Worm (Caenorhabditis elegans): Measurements from ENCODE around the gene Y97E10AR.2.

Gene Y97E10AR.2

ce11 chrV:8031121-8031520 lies 35.1 kb downstream of the Y97E10AR.2 start, which contains the start of gene vars-1:
Gene vars-1 (plus strand): TSS chrV:8031411.
- peak; percentile 48 for TF ChIP-seq nhr-21 (tag; optimal IDR thresholded peaks at IDR 0.05)
- TF ChIP-seq C34F6.9 (tag; optimal IDR thresholded peaks at IDR 0.05): peak; percentile 66
- TF ChIP-seq sma-3 (GFP tag; optimal IDR thresholded peaks at IDR 0.05): peak; percentile 43
- peak; percentile 64 for TF ChIP-seq unc-55 (GFP tag; optimal IDR thresholded peaks at IDR 0.05)
- peak; percentile 29 for TF ChIP-seq nhr-25 (tag; optimal IDR thresholded peaks at IDR 0.05)
- TF ChIP-seq egl-27 (tag; optimal IDR thresholded peaks at IDR 0.05): peak; percentile 4
- TF ChIP-seq lin-13 (GFP tag; optimal IDR thresholded peaks at IDR 0.05): peak; percentile 35
- peak in 1 of 2 experiments; percentile 76 for TF ChIP-seq lsy-2 (tag; optimal IDR thresholded peaks at IDR 0.05)
- peak; percentile 50 for TF ChIP-seq crh-2 (tag; optimal IDR thresholded peaks at IDR 0.05)
- TF ChIP-seq sma-9 (GFP tag; optimal IDR thresholded peaks at IDR 0.05): peak; percentile 42
- no peak for TF ChIP-seq sma-9 (tag; optimal IDR thresholded peaks at IDR 0.05)
- no peak for TF ChIP-seq elt-3 (tag; optimal IDR thresholded peaks at IDR 0.05)
- TF ChIP-seq nhr-129 (tag; optimal IDR thresholded peaks at IDR 0.05): peak; percentile 13
- no peak for TF ChIP-seq peb-1 (tag; optimal IDR thresholded peaks at IDR 0.05)
- peak; percentile 97 for TF ChIP-seq gmeb-1 (tag; optimal IDR thresholded peaks at IDR 0.05)
- TF ChIP-seq snpc-4 (tag; optimal IDR thresholded peaks at IDR 0.05): no peak

ce11 chrV:8034811-8035210 lies 38.8 kb downstream of the Y97E10AR.2 start, which contains the start of gene algn-12:
Gene algn-12 (plus strand): TSS chrV:8035111.
- no peak for TF ChIP-seq snpc-4 (tag; optimal IDR thresholded peaks at IDR 0.05)
- TF ChIP-seq ztf-1 (GFP tag; conservative IDR thresholded peaks at IDR 0.05): no peak
- TF ChIP-seq nhr-6 (tag; optimal IDR thresholded peaks at IDR 0.05): no peak
- TF ChIP-seq nhr-12 (tag; optimal IDR thresholded peaks at IDR 0.05): no peak
- TF ChIP-seq Y55F3AM.14 (GFP tag; optimal IDR thresholded peaks at IDR 0.05): no peak
- no peak for TF ChIP-seq C34F6.9 (tag; optimal IDR thresholded peaks at IDR 0.05)
- TF ChIP-seq gmeb-1 (tag; optimal IDR thresholded peaks at IDR 0.05): no peak
- no peak for TF ChIP-seq nhr-77 (tag; optimal IDR thresholded peaks at IDR 0.05)
- TF ChIP-seq nhr-237 (tag; optimal IDR thresholded peaks at IDR 0.05): no peak
- TF ChIP-seq mbf-1 (tag; optimal IDR thresholded peaks at IDR 0.05): no peak
- TF ChIP-seq nhr-11 (tag; optimal IDR thresholded peaks at IDR 0.05): no peak
- no peak for TF ChIP-seq peb-1 (tag; optimal IDR thresholded peaks at IDR 0.05)

ce11 chrV:8035947-8036346 lies 40.0 kb downstream of the Y97E10AR.2 start, which contains the start of gene ZC513.14:
Gene ZC513.14 (minus strand): TSS chrV:8036047.
- TF ChIP-seq ztf-1 (GFP tag; conservative IDR thresholded peaks at IDR 0.05) (no peak), nhr-129 (tag; optimal IDR thresholded peaks at IDR 0.05) (no peak)

ce11 chrV:8039085-8039525 lies 43.1 kb downstream of the Y97E10AR.2 start:
- TF ChIP-seq nhr-25 (tag; optimal IDR thresholded peaks at IDR 0.05) (peak; percentile 65), unc-62 (GFP tag; optimal IDR thresholded peaks at IDR 0.05) (no peak), ceh-16 (tag; optimal IDR thresholded peaks at IDR 0.05) (peak; percentile 50), nhr-77 (tag; optimal IDR thresholded peaks at IDR 0.05) (peak; percentile 38), blmp-1 (tag; optimal IDR thresholded peaks at IDR 0.05; ENCODE audit: insufficient read depth) (peak; percentile 34), ztf-11 (tag; optimal IDR thresholded peaks at IDR 0.05) (no peak), nhr-21 (tag; optimal IDR thresholded peaks at IDR 0.05) (peak; percentile 93), nhr-10 (tag; optimal IDR thresholded peaks at IDR 0.05) (peak; percentile 54), sma-3 (GFP tag; optimal IDR thresholded peaks at IDR 0.05) (peak; percentile 90), nhr-6 (tag; optimal IDR thresholded peaks at IDR 0.05) (peak; percentile 21), mdl-1 (tag; optimal IDR thresholded peaks at IDR 0.05) (no peak), sem-4 (tag; optimal IDR thresholded peaks at IDR 0.05) (peak; percentile 80), lin-13 (GFP tag; optimal IDR thresholded peaks at IDR 0.05) (peak; percentile 70), lsy-2 (tag; optimal IDR thresholded peaks at IDR 0.05) (peak in 1 of 2 experiments; percentile 45), ztf-4 (tag; optimal IDR thresholded peaks at IDR 0.05) (peak; percentile 73), nhr-11 (tag; optimal IDR thresholded peaks at IDR 0.05) (peak; percentile 71), fos-1 (tag; optimal IDR thresholded peaks at IDR 0.05) (no peak)

- TF ChIP-seq ama-1 (optimal IDR thresholded peaks at IDR 0.05) (peak; percentile 73), nhr-21 (tag; optimal IDR thresholded peaks at IDR 0.05) (peak; percentile 34), nhr-77 (tag; optimal IDR thresholded peaks at IDR 0.05) (no peak), nhr-10 (tag; optimal IDR thresholded peaks at IDR 0.05) (no peak), egl-27 (tag; optimal IDR thresholded peaks at IDR 0.05) (no peak), ztf-4 (tag; optimal IDR thresholded peaks at IDR 0.05) (no peak), nhr-6 (tag; optimal IDR thresholded peaks at IDR 0.05) (no peak), lin-39 (tag; optimal IDR thresholded peaks at IDR 0.05) (no peak), elt-1 (tag; optimal IDR thresholded peaks at IDR 0.05) (no peak), sma-9 (GFP tag; optimal IDR thresholded peaks at IDR 0.05) (peak; percentile 5), sma-9 (tag; optimal IDR thresholded peaks at IDR 0.05) (no peak)
Observed at ce11 chrV:8039606-8040005, 43.6 kb downstream of the Y97E10AR.2 start.
